Worm (Caenorhabditis elegans) whole organism, early embryonic: ENCODE data around the gene F56C9.8.

Source experiments
- aly-1 ChIP-seq: sonication (generic microtip); optimal IDR thresholded peaks from 2 replicates; lab custom pipeline; 2016; ENCODE audit warnings: missing genetic modification characterization, missing compliant biosample characterization
- ama-1 ChIP-seq: fragments of 150-350 bp; optimal IDR thresholded peaks from 2 replicates; lab custom pipeline; 2014
- ceh-13 ChIP-seq: fragments of 200-800 bp; sonication (Bioruptor generic); optimal IDR thresholded peaks from 2 replicates; lab custom pipeline; 2018; ENCODE audit warnings: mild to moderate bottlenecking, missing genetic modification characterization, missing compliant biosample characterization
- ceh-36 ChIP-seq: sonication (generic microtip); optimal IDR thresholded peaks from 2 replicates; lab custom pipeline; 2016; ENCODE audit warnings: missing genetic modification characterization, inconsistent platforms, missing compliant biosample characterization
- ets-7 ChIP-seq: sonication (generic microtip); optimal IDR thresholded peaks from 2 replicates; lab custom pipeline; 2016; ENCODE audit warnings: missing genotype, missing genetic modification characterization, missing compliant biosample characterization
- flt-1 ChIP-seq: fragments of 200-800 bp; sonication (Bioruptor generic); IDR thresholded peaks from 2 replicates; pipeline ENCODE4 v1.3.6; 2022; ENCODE audit warnings: missing genetic modification characterization, missing compliant biosample characterization
- hmbx-1 ChIP-seq: sonication (generic microtip); optimal IDR thresholded peaks from 2 replicates; lab custom pipeline; 2016; ENCODE audit warnings: mild to moderate bottlenecking, missing genetic modification characterization, missing compliant biosample characterization
- hmg-4 ChIP-seq: fragments of 200-800 bp; sonication (Bioruptor generic); optimal IDR thresholded peaks from 2 replicates; lab custom pipeline; 2018; ENCODE audit warnings: mild to moderate bottlenecking, missing genetic modification characterization, missing compliant biosample characterization
- hnd-1 ChIP-seq: sonication (generic microtip); optimal IDR thresholded peaks from 2 replicates; lab custom pipeline; 2016; ENCODE audit warnings: missing genetic modification characterization, missing compliant biosample characterization
- pes-1 ChIP-seq: fragments of 200-800 bp; sonication (Bioruptor generic); IDR thresholded peaks from 2 replicates; pipeline ENCODE4 v1.3.6; 2022; ENCODE audit warnings: missing genetic modification reagents, missing genetic modification characterization, missing compliant biosample characterization
- tbx-11 ChIP-seq: fragments of 200-800 bp; sonication (Bioruptor generic); IDR thresholded peaks from 2 replicates; pipeline ENCODE4 v1.3.6; 2022; ENCODE audit warnings: missing genetic modification characterization, missing compliant biosample characterization

DNA sequence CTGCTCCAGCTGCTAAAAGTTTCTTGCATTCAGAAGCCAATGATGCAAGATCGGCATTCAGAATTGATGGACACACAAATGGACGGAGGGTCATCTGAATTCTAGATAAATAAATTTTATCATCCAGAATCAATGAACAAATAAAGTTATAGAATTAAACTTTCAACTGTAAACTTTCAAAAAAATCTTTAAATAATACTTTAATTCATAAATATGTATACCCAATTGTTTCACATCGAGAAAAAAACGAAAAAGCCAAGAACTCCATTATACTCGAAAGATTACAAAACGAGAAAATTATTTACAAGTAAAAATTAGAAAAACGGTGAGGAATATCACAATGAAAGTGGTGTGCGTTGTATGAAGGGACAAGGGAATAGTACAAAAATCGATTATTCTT is 27.7 kb upstream of the F56C9.8 start, which contains the start of gene F08F8.7:
- TF ChIP-seq aly-1 (tag; lab: Kevin White, UChicago), result no peak
- no peak for TF ChIP-seq ama-1 (lab: Kevin White, UChicago)
- no peak for TF ChIP-seq pes-1 (GFP tag; lab: Robert Waterston, UW)
- no peak for TF ChIP-seq ets-7
- no peak for TF ChIP-seq hnd-1 (tag; lab: Kevin White, UChicago)
- TF ChIP-seq flt-1 (GFP tag; lab: Robert Waterston, UW), result no peak
- no peak for TF ChIP-seq tbx-11
- no peak for TF ChIP-seq hmg-4 (GFP tag; lab: Kevin White, UChicago)
- TF ChIP-seq hmbx-1 (tag; lab: Kevin White, UChicago), result no peak
- no peak for TF ChIP-seq ceh-36 (tag; lab: Kevin White, UChicago)
- TF ChIP-seq ceh-13 (GFP tag; lab: Kevin White, UChicago), result no peak
